Worm (Caenorhabditis elegans): ENCODE measurements around the gene clec-141.

DNA sequence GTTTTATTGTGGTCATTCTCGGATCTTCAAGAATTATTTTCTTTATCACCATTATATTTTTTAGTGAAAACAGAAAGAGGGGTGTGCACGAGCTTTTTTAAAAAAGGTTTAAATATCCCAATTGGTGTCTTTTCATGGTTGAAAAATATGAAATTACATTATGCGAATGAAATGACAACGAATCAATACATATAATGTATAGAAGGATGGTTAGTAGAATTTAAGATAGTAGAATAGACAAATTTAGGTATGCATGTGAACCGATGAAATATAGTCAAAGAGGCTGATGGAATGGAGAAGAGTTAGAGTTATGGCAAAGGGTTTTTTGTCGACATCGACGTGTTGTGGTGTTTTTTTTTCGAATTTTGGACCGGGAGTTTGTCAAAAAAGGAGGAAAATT is 42.9 kb downstream of the clec-141 start:
- no peak for TF ChIP-seq snpc-4 (tag; optimal IDR thresholded peaks at IDR 0.05)
- TF ChIP-seq sptf-1 (tag; optimal IDR thresholded peaks at IDR 0.05), result no peak
- no peak for TF ChIP-seq mdl-1 (tag; optimal IDR thresholded peaks at IDR 0.05)
- TF ChIP-seq ceh-90 (tag; optimal IDR thresholded peaks at IDR 0.05), result no peak
- TF ChIP-seq lin-15B (tag; optimal IDR thresholded peaks at IDR 0.05), result no peak
- no peak for TF ChIP-seq alr-1 (tag; optimal IDR thresholded peaks at IDR 0.05; ENCODE audit: borderline replicate concordance)
- no peak for TF ChIP-seq efl-1 (optimal IDR thresholded peaks at IDR 0.05)
- no peak for TF ChIP-seq efl-1 (GFP tag; optimal IDR thresholded peaks at IDR 0.05 in 1 of 2)
- no peak for TF ChIP-seq nhr-11 (tag; optimal IDR thresholded peaks at IDR 0.05)
- no peak for TF ChIP-seq egl-27 (tag; optimal IDR thresholded peaks at IDR 0.05)
- no peak for TF ChIP-seq lin-13 (GFP tag; optimal IDR thresholded peaks at IDR 0.05)
- TF ChIP-seq lsy-2 (tag; optimal IDR thresholded peaks at IDR 0.05), result no peak
- TF ChIP-seq nhr-77 (tag; optimal IDR thresholded peaks at IDR 0.05), result no peak

Data from whole organism, L1 larva.